Worm (Caenorhabditis elegans) whole organism, L1 larva: ENCODE measurements around the gene mec-4.
"Not testable (repeated sequence)": the region's sequence is repeated elsewhere in the genome, so short reads cannot be mapped to it uniquely, and the experiment has no call there.

Experiments used
- C34B4.2 ChIP-seq: sonication (generic microtip); optimal IDR thresholded peaks from 2 replicates; lab custom pipeline; 2017; ENCODE audit warnings: mild to moderate bottlenecking, missing genetic modification characterization, missing compliant biosample characterization
- F16B12.6 ChIP-seq: fragments of 150-350 bp; optimal IDR thresholded peaks from 2 replicates; lab custom pipeline; 2014; ENCODE audit warnings: missing biosample characterization, missing genetic modification characterization
- Y116A8C.19 ChIP-seq: sonication (generic microtip); optimal IDR thresholded peaks from 2 replicates; lab custom pipeline; 2016; ENCODE audit warnings: missing compliant biosample characterization, missing genetic modification characterization, borderline replicate concordance
- aha-1 ChIP-seq: fragments of 150-350 bp; optimal IDR thresholded peaks from 2 replicates; lab custom pipeline; 2014; ENCODE audit warnings: missing biosample characterization, missing genetic modification characterization
- aly-2 ChIP-seq: fragments of 150-350 bp; optimal IDR thresholded peaks from 2 replicates; lab custom pipeline; 2014; ENCODE audit warnings: missing biosample characterization, missing genetic modification characterization
- ama-1 ChIP-seq: fragments of 150-350 bp; optimal IDR thresholded peaks from 2 replicates; lab custom pipeline; 2014
- ceh-63 ChIP-seq: fragments of 200-800 bp; sonication (Bioruptor generic); optimal IDR thresholded peaks from 2 replicates; lab custom pipeline; 2018; ENCODE audit warnings: mild to moderate bottlenecking, missing genetic modification characterization, missing compliant biosample characterization
- ceh-82 ChIP-seq, 3 experiments: fragments of 150-350 bp in 1 of 3; sonication (generic microtip) in 2 of 3; optimal IDR thresholded peaks; 2 replicates each; lab custom pipeline; 2014 to 2017; ENCODE audit warnings: missing biosample characterization in 3 of 3, missing genetic modification characterization in 3 of 3
- ceh-88 ChIP-seq: fragments of 200-800 bp; sonication (Bioruptor generic); IDR thresholded peaks from 2 replicates; pipeline ENCODE4 v1.3.6; 2022; ENCODE audit warnings: missing genetic modification characterization, missing compliant biosample characterization
- ces-1 ChIP-seq: fragments of 150-350 bp; optimal IDR thresholded peaks from 2 replicates; lab custom pipeline; 2014; ENCODE audit warnings: missing biosample characterization, missing genetic modification reagents, missing genetic modification characterization
- dpl-1 ChIP-seq, 3 experiments: fragments of 150-350 bp in 2 of 3; sonication (generic microtip) in 1 of 3; optimal IDR thresholded peaks; 2 replicates each; lab custom pipeline; 2014 to 2017; ENCODE audit warnings: missing biosample characterization in 3 of 3, missing genetic modification characterization in 3 of 3, missing genetic modification reagents in 3 of 3
- dsc-1 ChIP-seq: sonication (generic microtip); optimal IDR thresholded peaks from 2 replicates; lab custom pipeline; 2016; ENCODE audit warnings: mild to moderate bottlenecking, missing genetic modification characterization, missing compliant biosample characterization
- egl-13 ChIP-seq: sonication (generic microtip); optimal IDR thresholded peaks from 2 replicates; lab custom pipeline; 2016; ENCODE audit warnings: missing genotype, missing genetic modification reagents, missing genetic modification characterization, missing compliant biosample characterization
- elt-2 ChIP-seq: sonication (generic microtip); optimal IDR thresholded peaks from 2 replicates; lab custom pipeline; 2016; ENCODE audit warnings: missing genetic modification characterization, mild to moderate bottlenecking, inconsistent platforms, missing compliant biosample characterization, missing genetic modification reagents
- elt-3 ChIP-seq, 6 experiments: fragments of 150-350 bp in 1 of 6; sonication (generic microtip); optimal IDR thresholded peaks; 2 replicates each; lab custom pipeline; 2017 to 2018; ENCODE audit warnings: missing biosample characterization in 6 of 6, missing genetic modification characterization in 6 of 6, inconsistent platforms in 1 of 6
- fkh-10 ChIP-seq: sonication (generic microtip); optimal IDR thresholded peaks from 2 replicates; lab custom pipeline; 2017; ENCODE audit warnings: missing biosample characterization, missing genetic modification reagents, missing genetic modification characterization
- fkh-8 ChIP-seq: sonication (generic microtip); optimal IDR thresholded peaks from 2 replicates; lab custom pipeline; 2016; ENCODE audit warnings: mild to moderate bottlenecking, missing genetic modification characterization, missing compliant biosample characterization
- grh-1 ChIP-seq: fragments of 200-800 bp; sonication (Bioruptor generic); IDR thresholded peaks from 2 replicates; pipeline ENCODE4 v1.3.6; 2022; ENCODE audit warnings: missing genetic modification reagents, missing genetic modification characterization, missing compliant biosample characterization
- hlh-17 ChIP-seq: fragments of 200-800 bp; sonication (Bioruptor generic); optimal IDR thresholded peaks from 2 replicates; lab custom pipeline; 2018; ENCODE audit warnings: missing genetic modification characterization, mild to moderate bottlenecking, missing compliant biosample characterization, moderate library complexity, borderline replicate concordance
- isw-1 ChIP-seq: fragments of 200-800 bp; sonication (Bioruptor generic); IDR thresholded peaks from 2 replicates; pipeline ENCODE4 v1.3.6; 2022; ENCODE audit warnings: missing genetic modification characterization, missing compliant biosample characterization
- lin-15B ChIP-seq: fragments of 150-350 bp; sonication (generic microtip); optimal IDR thresholded peaks from 3 replicates; lab custom pipeline; 2014; ENCODE audit warnings: missing biosample characterization, missing genetic modification characterization
- lir-3 ChIP-seq: sonication (generic microtip); optimal IDR thresholded peaks from 2 replicates; lab custom pipeline; 2016; ENCODE audit warnings: mild to moderate bottlenecking, missing genetic modification characterization, moderate library complexity, missing compliant biosample characterization; ENCODE audit not compliant: poor library complexity
- mep-1 ChIP-seq: fragments of 150-350 bp; optimal IDR thresholded peaks from 2 replicates; lab custom pipeline; 2014; ENCODE audit warnings: missing biosample characterization, missing genetic modification characterization
- nhr-11 ChIP-seq: fragments of 150-350 bp; optimal IDR thresholded peaks from 2 replicates; lab custom pipeline; 2014; ENCODE audit warnings: missing biosample characterization, missing genetic modification characterization
- nhr-12 ChIP-seq: sonication (generic microtip); optimal IDR thresholded peaks from 2 replicates; lab custom pipeline; 2017; ENCODE audit warnings: missing biosample characterization, missing genetic modification characterization
- nhr-19 ChIP-seq: fragments of 200-800 bp; sonication (Bioruptor generic); conservative IDR thresholded peaks from 2 replicates; pipeline ENCODE4 v1.3.6; 2022; ENCODE audit warnings: missing genetic modification characterization, missing compliant biosample characterization
- nhr-47 ChIP-seq: sonication (generic microtip); optimal IDR thresholded peaks from 2 replicates; lab custom pipeline; 2016; ENCODE audit warnings: mild to moderate bottlenecking, missing genetic modification characterization, moderate library complexity, missing compliant biosample characterization
- nhr-76 ChIP-seq: sonication (generic microtip); optimal IDR thresholded peaks from 2 replicates; lab custom pipeline; 2017; ENCODE audit warnings: missing biosample characterization, missing genetic modification characterization
- nhr-77 ChIP-seq: fragments of 150-350 bp; optimal IDR thresholded peaks from 2 replicates; lab custom pipeline; 2014; ENCODE audit warnings: missing biosample characterization, missing genetic modification characterization
- nhr-84 ChIP-seq: sonication (generic microtip); optimal IDR thresholded peaks from 2 replicates; lab custom pipeline; 2017; ENCODE audit warnings: missing biosample characterization, missing genetic modification characterization
- pag-3 ChIP-seq: sonication (generic microtip); optimal IDR thresholded peaks from 2 replicates; lab custom pipeline; 2017; ENCODE audit warnings: missing genetic modification characterization, mild to moderate bottlenecking, missing compliant biosample characterization, antibody characterized with exemption, borderline replicate concordance; ENCODE audit not compliant: insufficient read depth
- skn-1 ChIP-seq: fragments of 150-350 bp; optimal IDR thresholded peaks from 2 replicates; lab custom pipeline; 2014; ENCODE audit warnings: missing biosample characterization, missing genetic modification characterization
- sptf-1 ChIP-seq: fragments of 150-350 bp; optimal IDR thresholded peaks from 2 replicates; lab custom pipeline; 2014; ENCODE audit warnings: missing biosample characterization, missing genetic modification characterization
- tbx-2 ChIP-seq: sonication (generic microtip); optimal IDR thresholded peaks from 2 replicates; lab custom pipeline; 2016; ENCODE audit warnings: missing genetic modification characterization, missing compliant biosample characterization
- tlp-1 ChIP-seq: fragments of 150-350 bp; optimal IDR thresholded peaks from 2 replicates; lab custom pipeline; 2014; ENCODE audit warnings: missing biosample characterization, missing genetic modification characterization
- unc-30 ChIP-seq: sonication (generic microtip); optimal IDR thresholded peaks from 2 replicates; lab custom pipeline; 2017; ENCODE audit warnings: missing biosample characterization, missing genetic modification characterization
- xbp-1 ChIP-seq: sonication (generic microtip); optimal IDR thresholded peaks from 2 replicates; lab custom pipeline; 2016; ENCODE audit warnings: missing genetic modification characterization, missing compliant biosample characterization

The mec-4 gene

ce11 chrX:16836304-16836703 is 29.4 kb upstream of the mec-4 start, which contains the start of gene F41G4.7:
Gene F41G4.7, minus strand, starts transcription at chrX:16836404.
- no peak for TF ChIP-seq sptf-1 (tag; lab: Kevin White, UChicago)
- TF ChIP-seq mep-1 (tag; lab: Kevin White, UChicago) = no peak
- no peak for TF ChIP-seq tlp-1 (tag; lab: Kevin White, UChicago)
- TF ChIP-seq nhr-12 (tag; lab: Kevin White, UChicago) = no peak
- no peak for TF ChIP-seq elt-2 (tag; lab: Kevin White, UChicago)
- no peak for TF ChIP-seq lir-3 (tag; lab: Kevin White, UChicago)
- no peak for TF ChIP-seq ces-1 (GFP tag; lab: Kevin White, UChicago)
- TF ChIP-seq C34B4.2 (tag; lab: Kevin White, UChicago) = no peak
- no peak for TF ChIP-seq elt-3 (tag; optimal IDR thresholded peaks at IDR 0.05; lab: Kevin White, UChicago)
- TF ChIP-seq pag-3 = no peak
- TF ChIP-seq isw-1 = no peak
- TF ChIP-seq fkh-10 (GFP tag; lab: Kevin White, UChicago) = no peak
- TF ChIP-seq nhr-76 = no peak
- no peak for TF ChIP-seq dsc-1
- no peak for TF ChIP-seq egl-13 (tag; lab: Kevin White, UChicago)
- TF ChIP-seq ama-1 (lab: Kevin White, UChicago) = no peak
- TF ChIP-seq hlh-17 (GFP tag; lab: Kevin White, UChicago) = no peak
- TF ChIP-seq fkh-8 (tag; lab: Kevin White, UChicago) = no peak
- TF ChIP-seq nhr-47 (tag; lab: Kevin White, UChicago) = no peak
- TF ChIP-seq, all 84 proteins: peak for 0

ce11 chrX:16834691-16835090 is 27.8 kb upstream of the mec-4 start, which contains the start of gene F41G4.13:
Gene F41G4.13, minus strand, starts transcription at chrX:16834791.
- TF ChIP-seq nhr-47 (tag; lab: Kevin White, UChicago); pag-3; hlh-17 (GFP tag; lab: Kevin White, UChicago): not testable (repeated sequence)

- TF ChIP-seq lin-15B (tag; lab: Kevin White, UChicago) (no peak), elt-2 (tag; lab: Kevin White, UChicago) (no peak), F16B12.6 (tag; lab: Kevin White, UChicago) (no peak), tbx-2 (tag; lab: Kevin White, UChicago) (no peak), sptf-1 (tag; lab: Kevin White, UChicago) (no peak), xbp-1 (no peak), ama-1 (lab: Kevin White, UChicago) (no peak), ceh-82 (tag; optimal IDR thresholded peaks at IDR 0.05; lab: Kevin White, UChicago) (no peak), aly-2 (no peak), nhr-11 (no peak)
Measured at ce11 chrX:16826500-16826899, 19.6 kb upstream of the mec-4 start.

ce11 chrX:16825358-16825757 is 18.4 kb upstream of the mec-4 start, which contains the start of gene sto-5:
Gene sto-5, minus strand, starts transcription at chrX:16825458.
- no peak for TF ChIP-seq ceh-88 (GFP tag; lab: Robert Waterston, UW)
- no peak for TF ChIP-seq nhr-19 (GFP tag; lab: Robert Waterston, UW)
- no peak for TF ChIP-seq nhr-84 (tag; lab: Kevin White, UChicago)
- TF ChIP-seq unc-30 = no peak
- TF ChIP-seq nhr-11 = no peak
- no peak for TF ChIP-seq F16B12.6 (tag; lab: Kevin White, UChicago)
- TF ChIP-seq elt-2 (tag; lab: Kevin White, UChicago) = no peak
- TF ChIP-seq tlp-1 (tag; lab: Kevin White, UChicago) = no peak
- TF ChIP-seq xbp-1 = no peak
- TF ChIP-seq nhr-77 (tag; lab: Kevin White, UChicago) = no peak
- no peak for TF ChIP-seq Y116A8C.19 (tag; lab: Kevin White, UChicago)
- no peak for TF ChIP-seq ceh-63 (GFP tag; lab: Kevin White, UChicago)
- no peak for TF ChIP-seq grh-1 (GFP tag; lab: Robert Waterston, UW)
- TF ChIP-seq aha-1 (tag; lab: Kevin White, UChicago) = no peak
- no peak for TF ChIP-seq dpl-1 (GFP tag; optimal IDR thresholded peaks at IDR 0.05; lab: Kevin White, UChicago)
- no peak for TF ChIP-seq skn-1
- TF ChIP-seq, all 84 proteins: peak for 0
